Worm (Caenorhabditis elegans): ENCODE measurements around the gene ctns-1.

The ctns-1 gene

DNA sequence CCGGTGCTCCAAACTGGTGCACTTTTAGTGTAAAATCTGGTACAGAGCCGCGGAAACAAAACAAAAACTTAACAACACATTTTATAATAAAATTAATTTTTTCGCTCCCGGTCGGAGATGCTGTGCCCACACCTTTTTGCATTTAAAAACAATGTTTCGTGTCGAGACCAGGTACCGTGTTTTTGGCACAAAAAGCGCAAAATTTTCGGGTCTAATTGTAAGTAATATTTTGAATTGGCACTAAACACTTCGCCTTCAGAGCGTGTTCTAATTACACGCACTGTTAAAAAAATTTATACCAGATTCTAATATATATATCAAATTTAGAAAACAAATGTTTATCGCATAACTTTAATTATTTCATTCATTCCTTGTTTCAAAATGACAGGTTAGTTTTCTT is 44.7 kb upstream of the ctns-1 start, which contains the start of gene dylt-3:
Gene dylt-3, plus strand, starts transcription at position 301 of the 400 bp plus-strand sequence.
- no peak for TF ChIP-seq nhr-11 (tag; optimal IDR thresholded peaks at IDR 0.05)
- TF ChIP-seq zip-5 (tag; optimal IDR thresholded peaks at IDR 0.05): no peak
- no peak for TF ChIP-seq fkh-10 (GFP tag; optimal IDR thresholded peaks at IDR 0.05)
- no peak for TF ChIP-seq ceh-31 (tag; optimal IDR thresholded peaks at IDR 0.05)
- no peak for TF ChIP-seq hlh-15 (tag; optimal IDR thresholded peaks at IDR 0.05)

DNA sequence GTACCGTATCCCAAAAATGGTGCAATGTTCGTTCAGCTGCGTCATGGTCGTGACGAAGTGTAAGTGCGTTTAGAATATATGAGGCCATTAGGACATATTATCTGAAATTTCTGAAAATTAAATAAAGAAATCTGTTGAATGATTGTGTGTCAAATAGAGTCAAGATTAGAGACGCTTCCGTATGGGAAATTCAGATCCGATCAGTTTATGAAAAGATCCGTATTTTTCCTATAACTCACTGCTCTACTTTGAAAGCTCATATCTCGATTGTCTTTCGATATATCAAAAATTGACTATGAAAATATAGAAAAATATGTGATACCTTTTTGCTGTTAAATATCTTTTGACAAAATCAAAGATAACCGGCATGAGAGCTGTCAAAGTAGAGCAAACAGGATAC is 43.6 kb upstream of the ctns-1 start, which contains the start of gene T05C12.4:
Gene T05C12.4, minus strand, starts transcription at position 101 of the 400 bp plus-strand sequence.
- TF ChIP-seq syd-9 (tag; optimal IDR thresholded peaks at IDR 0.05) (no peak), pat-9 (tag; optimal IDR thresholded peaks at IDR 0.05) (no peak), elt-4 (tag; optimal IDR thresholded peaks at IDR 0.05) (no peak), dmd-4 (tag; optimal IDR thresholded peaks at IDR 0.05; ENCODE audit: borderline replicate concordance) (no peak), ceh-48 (tag; optimal IDR thresholded peaks at IDR 0.05) (no peak), ets-4 (tag; optimal IDR thresholded peaks at IDR 0.05) (no peak), pag-3 (tag; optimal IDR thresholded peaks at IDR 0.05; ENCODE audit: borderline replicate concordance) (no peak), nhr-11 (tag; optimal IDR thresholded peaks at IDR 0.05) (no peak), ceh-24 (tag; optimal IDR thresholded peaks at IDR 0.05) (no peak), odd-2 (tag; optimal IDR thresholded peaks at IDR 0.05) (no peak), ttx-3 (tag; optimal IDR thresholded peaks at IDR 0.05) (no peak), unc-42 (tag; optimal IDR thresholded peaks at IDR 0.05) (no peak)

DNA sequence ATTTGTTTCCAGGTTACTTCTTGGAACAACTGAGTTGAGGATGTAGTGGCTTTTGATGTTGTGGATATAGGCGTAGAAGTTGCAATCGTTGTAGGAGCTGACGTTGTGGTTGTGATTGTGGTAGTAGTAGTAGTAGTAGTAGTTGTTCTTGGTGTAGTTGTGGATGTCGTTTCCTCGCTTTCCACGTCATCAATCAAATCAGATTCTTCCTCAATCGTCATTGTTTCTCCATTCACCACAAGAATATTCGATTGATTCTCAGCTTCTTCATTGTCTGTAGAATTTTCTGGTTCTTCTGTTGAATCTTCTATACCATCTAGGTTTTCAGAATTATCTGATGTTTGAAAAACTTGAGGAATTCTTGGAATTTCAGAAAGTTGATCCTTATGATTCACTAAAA is 41.9 kb upstream of the ctns-1 start:
- TF ChIP-seq ceh-2 (tag; optimal IDR thresholded peaks at IDR 0.05) (no peak), sox-4 (tag; optimal IDR thresholded peaks at IDR 0.05) (no peak), pha-2 (tag; optimal IDR thresholded peaks at IDR 0.05) (no peak), fkh-6 (tag; optimal IDR thresholded peaks at IDR 0.05) (no peak), nhr-11 (tag; optimal IDR thresholded peaks at IDR 0.05) (no peak), tbx-2 (tag; optimal IDR thresholded peaks at IDR 0.05) (no peak), ceh-30 (tag; optimal IDR thresholded peaks at IDR 0.05) (no peak), mec-3 (tag; optimal IDR thresholded peaks at IDR 0.05; ENCODE audit: borderline replicate concordance) (no peak), che-1 (tag; optimal IDR thresholded peaks at IDR 0.05) (no peak), unc-86 (tag; optimal IDR thresholded peaks at IDR 0.05) (no peak), ceh-31 (tag; optimal IDR thresholded peaks at IDR 0.05) (no peak), lin-11 (tag; optimal IDR thresholded peaks at IDR 0.05) (no peak), elt-2 (tag; optimal IDR thresholded peaks at IDR 0.05) (no peak), sdc-2 (tag; optimal IDR thresholded peaks at IDR 0.05) (no peak), ahr-1 (tag; optimal IDR thresholded peaks at IDR 0.05) (no peak), unc-42 (tag; optimal IDR thresholded peaks at IDR 0.05) (no peak), ttx-3 (tag; optimal IDR thresholded peaks at IDR 0.05) (no peak), pqm-1 (tag; optimal IDR thresholded peaks at IDR 0.05) (no peak), hlh-15 (tag; optimal IDR thresholded peaks at IDR 0.05) (no peak)

DNA sequence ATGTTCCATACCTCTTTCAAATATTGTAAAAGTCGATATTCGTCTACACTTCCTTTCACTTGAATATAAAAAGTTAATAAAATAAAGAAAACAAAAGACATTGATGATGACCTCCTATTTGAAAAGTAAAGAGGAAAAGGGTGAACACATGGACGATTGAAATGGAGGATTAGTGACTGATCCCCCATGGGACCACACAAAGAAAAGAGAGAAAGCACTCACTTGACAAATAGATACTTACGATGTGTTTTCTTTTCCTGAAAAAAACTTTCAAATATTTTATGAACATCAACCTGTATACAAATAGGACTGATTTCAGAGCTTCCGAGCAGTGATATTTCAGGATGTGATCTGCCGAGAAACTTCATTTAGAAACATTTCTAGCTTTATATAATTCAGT is 40.4 kb upstream of the ctns-1 start, which contains the start of gene acr-14:
Gene acr-14, minus strand, starts transcription at position 101 of the 400 bp plus-strand sequence.
- no peak for TF ChIP-seq sox-2 (GFP tag; IDR thresholded peaks at IDR 0.05)
- no peak for TF ChIP-seq ceh-22 (tag; optimal IDR thresholded peaks at IDR 0.05)
- no peak for TF ChIP-seq F13H6.1 (tag; optimal IDR thresholded peaks at IDR 0.05)
- TF ChIP-seq lin-11 (tag; optimal IDR thresholded peaks at IDR 0.05): no peak
- no peak for TF ChIP-seq nfya-1 (tag; optimal IDR thresholded peaks at IDR 0.05)
- no peak for TF ChIP-seq ceh-14 (tag; optimal IDR thresholded peaks at IDR 0.05)
- no peak for TF ChIP-seq sdc-2 (tag; optimal IDR thresholded peaks at IDR 0.05)
- no peak for TF ChIP-seq pag-3 (tag; optimal IDR thresholded peaks at IDR 0.05; ENCODE audit: borderline replicate concordance)
- TF ChIP-seq elt-2 (tag; optimal IDR thresholded peaks at IDR 0.05): no peak
- no peak for TF ChIP-seq hlh-30 (tag; optimal IDR thresholded peaks at IDR 0.05; ENCODE audit: insufficient read depth)

All from whole organism, late embryonic.